Fruit fly (Drosophila melanogaster) whole organism, embryonic: ENCODE results near the gene CG10874.
A peak's percentile ranks its signal among the peaks of the same experiment; 100 is the strongest.

Experiments
- Ada2b ChIP-seq: fragments of 200-800 bp; sonication (Bioruptor generic); IDR thresholded peaks from 2 replicates; pipeline ENCODE4 v1.3.6; 2022; ENCODE audit warnings: missing biosample characterization, missing genetic modification characterization
- Aef1 ChIP-seq: fragments of 200-800 bp; sonication (Bioruptor generic); IDR thresholded peaks from 3 replicates; pipeline ENCODE4 v1.3.6; 2022; ENCODE audit warnings: missing biosample characterization, missing genetic modification characterization
- B-H1 ChIP-seq: fragments of 200-800 bp; sonication (Bioruptor generic); IDR thresholded peaks from 3 replicates; pipeline ENCODE4 v1.3.6; 2022; ENCODE audit warnings: missing biosample characterization, missing genetic modification characterization
- B-H2 ChIP-seq: fragments of 200-800 bp; sonication (Bioruptor generic); optimal IDR thresholded peaks from 2 replicates; lab custom pipeline; 2018; ENCODE audit warnings: missing biosample characterization, mild to moderate bottlenecking, missing genetic modification characterization
- Bdp1 ChIP-seq: fragments of 200-800 bp; sonication (Bioruptor generic); optimal IDR thresholded peaks from 3 replicates; lab custom pipeline; 2016; ENCODE audit warnings: missing biosample characterization, missing genetic modification characterization
- CG10147 ChIP-seq: fragments of 200-800 bp; sonication (Bioruptor generic); optimal IDR thresholded peaks from 2 replicates; lab custom pipeline; 2019; ENCODE audit warnings: missing biosample characterization, mild to moderate bottlenecking, missing genetic modification characterization, moderate library complexity
- CG10979 ChIP-seq: fragments of 200-800 bp; sonication (Bioruptor generic); optimal IDR thresholded peaks from 2 replicates; lab custom pipeline; 2018; ENCODE audit warnings: missing biosample characterization, mild to moderate bottlenecking, missing genetic modification characterization, moderate library complexity
- CG11696 ChIP-seq: fragments of 200-800 bp; sonication (Bioruptor generic); IDR thresholded peaks from 2 replicates; pipeline ENCODE4 v1.3.6; 2022; ENCODE audit warnings: missing biosample characterization, missing genetic modification characterization
- CG13894 ChIP-seq: fragments of 200-800 bp; sonication (Bioruptor generic); optimal IDR thresholded peaks from 3 replicates; lab custom pipeline; 2018; ENCODE audit warnings: missing biosample characterization, mild to moderate bottlenecking, missing genetic modification characterization, moderate library complexity
- CG15011 ChIP-seq: fragments of 200-800 bp; sonication (Bioruptor generic); optimal IDR thresholded peaks from 3 replicates; lab custom pipeline; 2018; ENCODE audit warnings: missing biosample characterization, mild to moderate bottlenecking, missing genetic modification characterization
- CG1529 ChIP-seq: fragments of 200-800 bp; sonication (Bioruptor generic); optimal IDR thresholded peaks from 3 replicates; lab custom pipeline; 2018; ENCODE audit warnings: missing biosample characterization, missing genetic modification characterization
- CG32767 ChIP-seq: fragments of 200-800 bp; sonication (Bioruptor generic); IDR thresholded peaks from 2 replicates; pipeline ENCODE4 v1.3.6; 2022; ENCODE audit warnings: missing biosample characterization, missing genetic modification characterization
- CG4282 ChIP-seq: fragments of 200-800 bp; sonication (Bioruptor generic); optimal IDR thresholded peaks from 2 replicates; lab custom pipeline; 2016; ENCODE audit warnings: missing biosample characterization, missing genetic modification characterization
- CG4424 ChIP-seq: fragments of 200-800 bp; sonication (Bioruptor generic); optimal IDR thresholded peaks from 3 replicates; lab custom pipeline; 2016; ENCODE audit warnings: missing biosample characterization, missing genetic modification characterization
- CG9215 ChIP-seq: fragments of 200-800 bp; sonication (Bioruptor generic); IDR thresholded peaks from 2 replicates; pipeline ENCODE4 v1.3.6; 2022; ENCODE audit warnings: missing biosample characterization, missing genetic modification characterization
- CG9727 ChIP-seq: fragments of 200-800 bp; sonication (Bioruptor generic); optimal IDR thresholded peaks from 3 replicates; lab custom pipeline; 2017; ENCODE audit warnings: missing biosample characterization, mild to moderate bottlenecking, missing genetic modification characterization
- CoRest ChIP-seq: fragments of 200-800 bp; sonication (Bioruptor generic); optimal IDR thresholded peaks from 3 replicates; lab custom pipeline; 2018; ENCODE audit warnings: missing biosample characterization, mild to moderate bottlenecking, missing genetic modification characterization, moderate library complexity
- Dad ChIP-seq: fragments of 200-800 bp; sonication (Bioruptor generic); optimal IDR thresholded peaks from 3 replicates; lab custom pipeline; 2016; ENCODE audit warnings: missing biosample characterization, missing genetic modification characterization
- Gsc ChIP-seq: fragments of 200-800 bp; sonication (Bioruptor generic); IDR thresholded peaks from 2 replicates; pipeline ENCODE4 v1.3.6; 2022; ENCODE audit warnings: missing biosample characterization, missing genetic modification characterization
- HLH54F ChIP-seq: fragments of 200-800 bp; sonication (Bioruptor generic); optimal IDR thresholded peaks from 3 replicates; lab custom pipeline; 2016; ENCODE audit warnings: missing biosample characterization, missing genetic modification characterization
- HLHmδ ChIP-seq: fragments of 200-800 bp; sonication (Bioruptor generic); optimal IDR thresholded peaks from 2 replicates; lab custom pipeline; 2018; ENCODE audit warnings: missing biosample characterization, mild to moderate bottlenecking, missing genetic modification characterization, moderate library complexity
- Hr51 ChIP-seq, 2 experiments: fragments of 200-800 bp; sonication (Bioruptor generic); optimal IDR thresholded peaks; 2 replicates in 1 of 2; 3 replicates in 1 of 2; lab custom pipeline; 2016 to 2018; ENCODE audit warnings: missing biosample characterization in 2 of 2, missing genetic modification characterization in 2 of 2, mild to moderate bottlenecking in 1 of 2, moderate library complexity in 1 of 2
- Lhr ChIP-seq: fragments of 200-800 bp; sonication (Bioruptor generic); optimal IDR thresholded peaks from 3 replicates; lab custom pipeline; 2017; ENCODE audit warnings: mild to moderate bottlenecking, missing biosample characterization, missing genetic modification reagents, missing genetic modification characterization
- Nf-YA ChIP-seq: fragments of 200-800 bp; sonication (Bioruptor generic); IDR thresholded peaks from 2 replicates; pipeline ENCODE4 v1.3.6; 2022; ENCODE audit warnings: missing biosample characterization, missing genetic modification characterization
- Oli ChIP-seq: fragments of 200-800 bp; sonication (Bioruptor generic); optimal IDR thresholded peaks from 2 replicates; lab custom pipeline; 2018; ENCODE audit warnings: missing biosample characterization, mild to moderate bottlenecking, missing genetic modification characterization, moderate library complexity
- PHDP ChIP-seq: fragments of 200-800 bp; sonication (Bioruptor generic); optimal IDR thresholded peaks from 3 replicates; lab custom pipeline; 2018; ENCODE audit warnings: missing biosample characterization, mild to moderate bottlenecking, missing genetic modification characterization, moderate library complexity
- Side ChIP-seq: fragments of 200-800 bp; sonication (Bioruptor generic); optimal IDR thresholded peaks from 2 replicates; lab custom pipeline; 2016; ENCODE audit warnings: missing biosample characterization, missing genetic modification characterization
- az2 ChIP-seq: fragments of 200-800 bp; sonication (Bioruptor generic); optimal IDR thresholded peaks from 3 replicates; lab custom pipeline; 2016; ENCODE audit warnings: missing biosample characterization, missing genetic modification characterization
- cato ChIP-seq: fragments of 200-800 bp; sonication (Bioruptor generic); optimal IDR thresholded peaks from 2 replicates; lab custom pipeline; 2016; ENCODE audit warnings: missing biosample characterization, missing genetic modification characterization, borderline replicate concordance
- chinmo ChIP-seq: fragments of 200-800 bp; sonication (Bioruptor generic); IDR thresholded peaks from 4 replicates; pipeline ENCODE4 v1.3.6; 2022; ENCODE audit warnings: missing biosample characterization, missing genetic modification characterization; ENCODE audit not compliant: partially characterized antibody
- cwo ChIP-seq: fragments of 200-800 bp; sonication (Bioruptor generic); optimal IDR thresholded peaks from 3 replicates; lab custom pipeline; 2017; ENCODE audit warnings: missing biosample characterization, missing genetic modification characterization, mild to moderate bottlenecking, moderate library complexity, missing genetic modification reagents
- dimm ChIP-seq: fragments of 200-800 bp; sonication (Bioruptor generic); IDR thresholded peaks from 2 replicates; pipeline ENCODE4 v1.3.6; 2022; ENCODE audit warnings: missing biosample characterization, missing genetic modification characterization
- ewg ChIP-seq: fragments of 200-800 bp; sonication (Bioruptor generic); optimal IDR thresholded peaks from 3 replicates; lab custom pipeline; 2017; ENCODE audit warnings: mild to moderate bottlenecking, missing biosample characterization, missing genetic modification reagents, missing genetic modification characterization
- fd96Cb ChIP-seq: fragments of 200-800 bp; sonication (Bioruptor generic); optimal IDR thresholded peaks from 2 replicates; lab custom pipeline; 2018; ENCODE audit warnings: missing biosample characterization, mild to moderate bottlenecking, missing genetic modification characterization, moderate library complexity
- ftz-f1 ChIP-seq: fragments of 200-800 bp; sonication (Bioruptor generic); optimal IDR thresholded peaks from 2 replicates; lab custom pipeline; 2016; ENCODE audit warnings: missing biosample characterization, missing genetic modification characterization
- gfzf ChIP-seq: fragments of 200-800 bp; sonication (Bioruptor generic); optimal IDR thresholded peaks from 2 replicates; lab custom pipeline; 2016; ENCODE audit warnings: missing biosample characterization, mild to moderate bottlenecking, missing genetic modification characterization, moderate library complexity
- gsb ChIP-seq: fragments of 200-800 bp; sonication (Bioruptor generic); IDR thresholded peaks from 2 replicates; pipeline ENCODE4 v1.3.6; 2022; ENCODE audit warnings: missing biosample characterization, missing genetic modification characterization
- lbe ChIP-seq: fragments of 200-800 bp; sonication (Bioruptor generic); optimal IDR thresholded peaks from 2 replicates; lab custom pipeline; 2016; ENCODE audit warnings: missing biosample characterization, mild to moderate bottlenecking, missing genetic modification characterization
- mld ChIP-seq: fragments of 200-800 bp; sonication (Bioruptor generic); IDR thresholded peaks from 3 replicates; pipeline ENCODE4 v1.3.6; 2022; ENCODE audit warnings: missing biosample characterization, missing genetic modification characterization; ENCODE audit not compliant: partially characterized antibody
- onecut ChIP-seq: fragments of 200-800 bp; sonication (Bioruptor generic); IDR thresholded peaks from 2 replicates; pipeline ENCODE4 v1.3.6; 2022; ENCODE audit warnings: missing biosample characterization, missing genetic modification characterization
- org-1 ChIP-seq: fragments of 200-800 bp; sonication (Bioruptor generic); optimal IDR thresholded peaks from 2 replicates; lab custom pipeline; 2017; ENCODE audit warnings: missing biosample characterization, missing genetic modification characterization
- pzg ChIP-seq: fragments of 200-800 bp; sonication (Bioruptor generic); optimal IDR thresholded peaks from 3 replicates; lab custom pipeline; 2018; ENCODE audit warnings: missing biosample characterization, mild to moderate bottlenecking, missing genetic modification characterization, moderate library complexity
- rib ChIP-seq: fragments of 200-800 bp; sonication (Bioruptor generic); IDR thresholded peaks from 2 replicates; pipeline ENCODE4 v1.3.6; 2022; ENCODE audit warnings: missing biosample characterization, missing genetic modification characterization
- shn ChIP-seq: fragments of 200-800 bp; sonication (Bioruptor generic); optimal IDR thresholded peaks from 3 replicates; lab custom pipeline; 2016; ENCODE audit warnings: missing biosample characterization, missing genetic modification characterization
- tin ChIP-seq: fragments of 200-800 bp; sonication (Bioruptor generic); optimal IDR thresholded peaks from 3 replicates; lab custom pipeline; 2016; ENCODE audit warnings: missing biosample characterization, missing genetic modification characterization
- trem ChIP-seq: fragments of 200-800 bp; optimal IDR thresholded peaks from 3 replicates; lab custom pipeline; 2019; ENCODE audit warnings: missing biosample characterization, mild to moderate bottlenecking, missing genetic modification characterization, moderate library complexity
- ttk ChIP-seq: fragments of 200-800 bp; sonication (Bioruptor generic); IDR thresholded peaks from 2 replicates; pipeline ENCODE4 v2.1.2; 2022; ENCODE audit warnings: missing biosample characterization, missing genetic modification characterization
- usp ChIP-seq: fragments of >200 bp; optimal IDR thresholded peaks from 2 replicates; lab custom pipeline; 2017; ENCODE audit warnings: missing biosample characterization, missing genetic modification characterization
- yki ChIP-seq: fragments of >200 bp; optimal IDR thresholded peaks from 3 replicates; lab custom pipeline; 2018

CG10874 gene

dm6 chr2L:2226259-2227121, 34.3 kb upstream of the CG10874 start, which contains the start of the genes CG15387 and sau (continued):
- peak; percentile 84 to 85 for TF ChIP-seq Hr51 (GFP tag; optimal IDR thresholded peaks at IDR 0.05; lab: Kevin White, UChicago)
- peak; percentile 53 for TF ChIP-seq ftz-f1 (GFP tag; lab: Kevin White, UChicago)
- TF ChIP-seq tin (GFP tag; lab: Kevin White, UChicago): peak; percentile 90
- TF ChIP-seq CG15011 (GFP tag; lab: Kevin White, UChicago): peak; percentile 73
- peak; percentile 65 for TF ChIP-seq cwo
- TF ChIP-seq yki (lab: Kevin White, UChicago): no peak
- peak; percentile 87 for TF ChIP-seq chinmo
- peak; percentile 94 for TF ChIP-seq B-H2 (GFP tag; lab: Kevin White, UChicago)
- TF ChIP-seq Nf-YA (GFP tag; lab: Robert Waterston, UW): peak; percentile 47
- TF ChIP-seq gsb (GFP tag; lab: Robert Waterston, UW): peak; percentile 66
- TF ChIP-seq HLHmδ (GFP tag; lab: Kevin White, UChicago): no peak
- peak; percentile 89 for TF ChIP-seq PHDP (tag; lab: Kevin White, UChicago)
- TF ChIP-seq CG9215 (GFP tag; lab: Robert Waterston, UW): peak; percentile 77
- TF ChIP-seq pzg: peak; percentile 71
- peak; percentile 78 for TF ChIP-seq Oli (tag; lab: Kevin White, UChicago)
- peak; percentile 84 for TF ChIP-seq az2
- TF ChIP-seq CG4282 (GFP tag; lab: Kevin White, UChicago): peak; percentile 88
- TF ChIP-seq CG11696: no peak
- peak; percentile 91 for TF ChIP-seq trem (tag; lab: Kevin White, UChicago)
- peak; percentile 85 for TF ChIP-seq CG32767
- peak; percentile 93 for TF ChIP-seq HLH54F (GFP tag; lab: Kevin White, UChicago)
- TF ChIP-seq rib (GFP tag; lab: Robert Waterston, UW): peak; percentile 75
- peak; percentile 89 for TF ChIP-seq Side
- TF ChIP-seq Dad: peak; percentile 83
- peak; percentile 90 for TF ChIP-seq CG4424 (GFP tag; lab: Kevin White, UChicago)
- peak; percentile 90 for TF ChIP-seq mld (GFP tag; lab: Robert Waterston, UW)
- TF ChIP-seq Aef1 (GFP tag; lab: Robert Waterston, UW): peak; percentile 79
- TF ChIP-seq ttk: peak; percentile 80
- TF ChIP-seq Bdp1: peak; percentile 75
- no peak for TF ChIP-seq dimm (GFP tag; lab: Robert Waterston, UW)
- TF ChIP-seq Gsc (GFP tag; lab: Robert Waterston, UW): no peak
- peak; percentile 41 for TF ChIP-seq gfzf (GFP tag; lab: Kevin White, UChicago)
- peak; percentile 63 for TF ChIP-seq org-1
- TF ChIP-seq CG10147 (GFP tag; lab: Kevin White, UChicago): peak; percentile 84
- peak; percentile 90 for TF ChIP-seq CG13894 (tag; lab: Kevin White, UChicago)
- peak; percentile 91 for TF ChIP-seq CoRest
- peak; percentile 77 for TF ChIP-seq CG10979
- peak; percentile 65 for TF ChIP-seq CG1529 (GFP tag; lab: Kevin White, UChicago)
- peak; percentile 93 for TF ChIP-seq shn (GFP tag; lab: Kevin White, UChicago)
- TF ChIP-seq usp (GFP tag; lab: Kevin White, UChicago): no peak
- peak; percentile 55; the same call in 2 of the 3 replicates for TF ChIP-seq B-H1 (GFP tag; lab: Robert Waterston, UW)
- peak; percentile 90 for TF ChIP-seq lbe (GFP tag; lab: Kevin White, UChicago)
- TF ChIP-seq fd96Cb (tag; lab: Kevin White, UChicago): peak; percentile 76
- peak; percentile 44 for TF ChIP-seq onecut (GFP tag; lab: Robert Waterston, UW)
- TF ChIP-seq Ada2b: peak; percentile 66
- TF ChIP-seq ewg: peak; percentile 84
- peak; percentile 76 for TF ChIP-seq cato (GFP tag; lab: Kevin White, UChicago)
- TF ChIP-seq CG9727 (GFP tag; lab: Kevin White, UChicago): peak; percentile 91
- TF ChIP-seq Lhr: peak; percentile 76
